Worm (Caenorhabditis elegans) whole organism, L4 larva: ENCODE data around the gene ilcr-1.

Source experiments
- D1046.2 ChIP-seq: fragments of 200-800 bp; sonication (Bioruptor generic); IDR thresholded peaks from 2 replicates; pipeline ENCODE4 v1.3.6; 2022; ENCODE audit warnings: missing genetic modification characterization, missing compliant biosample characterization
- F26F4.8 ChIP-seq: fragments of 200-800 bp; sonication (Bioruptor generic); conservative IDR thresholded peaks from 2 replicates; pipeline ENCODE4 v1.3.6; 2022; ENCODE audit warnings: missing genetic modification characterization, missing compliant biosample characterization
- F37D6.2 ChIP-seq: sonication (generic microtip); optimal IDR thresholded peaks from 2 replicates; lab custom pipeline; 2016; ENCODE audit warnings: mild to moderate bottlenecking, missing genetic modification characterization, missing compliant biosample characterization
- F49E8.2 ChIP-seq: sonication (generic microtip); optimal IDR thresholded peaks from 2 replicates; lab custom pipeline; 2016; ENCODE audit warnings: missing compliant biosample characterization, mild to moderate bottlenecking, missing genetic modification characterization, borderline replicate concordance
- Y75B8A.6 ChIP-seq: fragments of 200-800 bp; sonication (Bioruptor generic); IDR thresholded peaks from 2 replicates; pipeline ENCODE4 v1.3.6; 2022; ENCODE audit warnings: missing genetic modification reagents, missing genetic modification characterization, missing compliant biosample characterization
- ZK337.2 ChIP-seq: fragments of 200-800 bp; sonication (Bioruptor generic); IDR thresholded peaks from 2 replicates; pipeline ENCODE4 v1.3.6; 2022; ENCODE audit warnings: missing genetic modification reagents, missing genetic modification characterization, missing compliant biosample characterization
- aha-1 ChIP-seq: fragments of 150-350 bp; peaks from one replicate; lab custom pipeline; 2014; ENCODE audit warnings: missing biosample characterization, missing genetic modification characterization
- arid-1 ChIP-seq: fragments of 200-800 bp; sonication (Bioruptor generic); conservative IDR thresholded peaks from 2 replicates; pipeline ENCODE4 v1.3.6; 2022; ENCODE audit warnings: missing genetic modification reagents, missing genetic modification characterization, missing compliant biosample characterization
- ceh-20 ChIP-seq: fragments of 200-800 bp; sonication (Bioruptor generic); IDR thresholded peaks from 2 replicates; pipeline ENCODE4 v1.3.6; 2022; ENCODE audit warnings: missing genetic modification reagents, missing genetic modification characterization, missing compliant biosample characterization
- ceh-32 ChIP-seq: sonication (generic microtip); optimal IDR thresholded peaks from 2 replicates; lab custom pipeline; 2016; ENCODE audit warnings: mild to moderate bottlenecking, missing genetic modification characterization, missing compliant biosample characterization; ENCODE audit not compliant: poor library complexity
- cey-2 ChIP-seq: sonication (generic microtip); optimal IDR thresholded peaks from 3 replicates; lab custom pipeline; 2017; ENCODE audit warnings: missing genetic modification characterization, mild to moderate bottlenecking, missing compliant biosample characterization, antibody characterized with exemption, borderline replicate concordance; ENCODE audit not compliant: insufficient read depth
- daf-16 ChIP-seq, 3 experiments: sonication (generic microtip); optimal IDR thresholded peaks; 2 replicates each; lab custom pipeline; 2016 to 2017; ENCODE audit warnings: missing genetic modification characterization in 3 of 3, missing genetic modification reagents in 3 of 3, mild to moderate bottlenecking in 2 of 3, missing compliant biosample characterization in 2 of 3, missing biosample characterization in 1 of 3, moderate library complexity in 1 of 3
- duxl-1 ChIP-seq: sonication (generic microtip); optimal IDR thresholded peaks from 2 replicates; lab custom pipeline; 2016; ENCODE audit warnings: mild to moderate bottlenecking, missing genetic modification characterization, moderate library complexity, missing compliant biosample characterization; ENCODE audit not compliant: poor library complexity
- egl-43 ChIP-seq: fragments of 200-800 bp; sonication (Bioruptor generic); IDR thresholded peaks from 2 replicates; pipeline ENCODE4 v1.3.6; 2022; ENCODE audit warnings: missing genetic modification reagents, missing genetic modification characterization, missing compliant biosample characterization
- fos-1 ChIP-seq: fragments of 150-350 bp; optimal IDR thresholded peaks from 2 replicates; lab custom pipeline; 2014; ENCODE audit warnings: missing biosample characterization, missing genetic modification characterization
- hlh-11 ChIP-seq: fragments of 200-800 bp; sonication (Bioruptor generic); optimal IDR thresholded peaks from 2 replicates; lab custom pipeline; 2018; ENCODE audit warnings: mild to moderate bottlenecking, missing genetic modification characterization, missing compliant biosample characterization
- lin-1 ChIP-seq: fragments of 200-800 bp; sonication (Bioruptor generic); IDR thresholded peaks from 2 replicates; pipeline ENCODE4 v1.3.6; 2022; ENCODE audit warnings: missing genetic modification reagents, missing genetic modification characterization, missing compliant biosample characterization
- lir-3 ChIP-seq: sonication (generic microtip); optimal IDR thresholded peaks from 2 replicates; lab custom pipeline; 2016; ENCODE audit warnings: mild to moderate bottlenecking, missing genetic modification characterization, missing compliant biosample characterization
- madf-9 ChIP-seq: fragments of 200-800 bp; sonication (Bioruptor generic); conservative IDR thresholded peaks from 2 replicates; pipeline ENCODE4 v1.3.6; 2022; ENCODE audit warnings: missing genetic modification reagents, missing genetic modification characterization, missing compliant biosample characterization
- mes-2 ChIP-seq: sonication (generic microtip); optimal IDR thresholded peaks from 2 replicates; lab custom pipeline; 2016; ENCODE audit warnings: missing genotype, mild to moderate bottlenecking, missing genetic modification characterization, missing compliant biosample characterization; ENCODE audit not compliant: poor library complexity, severe bottlenecking
- mxl-2 ChIP-seq: fragments of 200-800 bp; sonication (Bioruptor generic); conservative IDR thresholded peaks from 2 replicates; pipeline ENCODE4 v1.3.6; 2022; ENCODE audit warnings: missing genetic modification reagents, missing genetic modification characterization, missing compliant biosample characterization
- nhr-237 ChIP-seq: sonication (generic microtip); optimal IDR thresholded peaks from 2 replicates; lab custom pipeline; 2017; ENCODE audit warnings: missing biosample characterization, missing genetic modification characterization
- nhr-28 ChIP-seq: fragments of 150-350 bp; optimal IDR thresholded peaks from 2 replicates; lab custom pipeline; 2014; ENCODE audit warnings: missing biosample characterization, missing genetic modification characterization
- saeg-2 ChIP-seq: fragments of 200-800 bp; sonication (Bioruptor generic); IDR thresholded peaks from 2 replicates; pipeline ENCODE4 v1.3.6; 2022; ENCODE audit warnings: missing genetic modification reagents, missing genetic modification characterization, missing compliant biosample characterization
- sdz-12 ChIP-seq: fragments of 200-800 bp; sonication (Bioruptor generic); optimal IDR thresholded peaks from 2 replicates; lab custom pipeline; 2018; ENCODE audit warnings: mild to moderate bottlenecking, missing genetic modification characterization, missing compliant biosample characterization
- snpc-1.2 ChIP-seq: fragments of 200-800 bp; sonication (Bioruptor generic); IDR thresholded peaks from 2 replicates; pipeline ENCODE4 v1.3.6; 2022; ENCODE audit warnings: missing genetic modification reagents, missing genetic modification characterization, missing compliant biosample characterization
- tra-1 ChIP-seq: fragments of 200-800 bp; sonication (Bioruptor generic); IDR thresholded peaks from 2 replicates; pipeline ENCODE4 v1.3.6; 2022; ENCODE audit warnings: missing genetic modification reagents, missing genetic modification characterization, missing compliant biosample characterization
- unc-39 ChIP-seq: sonication (generic microtip); optimal IDR thresholded peaks from 2 replicates; lab custom pipeline; 2017; ENCODE audit warnings: missing biosample characterization, missing genetic modification characterization
- unc-62 ChIP-seq, 3 experiments: fragments of 150-350 bp in 1 of 3; sonication (generic microtip); optimal IDR thresholded peaks in 2 of 3; peaks in 1 of 3; 1 replicate in 1 of 3; 2 replicates in 2 of 3; lab custom pipeline; 2014 to 2017; ENCODE audit warnings: missing biosample characterization in 3 of 3, missing genetic modification characterization in 3 of 3, missing genetic modification reagents in 3 of 3, missing genotype in 1 of 3
- vab-7 ChIP-seq: fragments of 200-800 bp; sonication (Bioruptor generic); IDR thresholded peaks from 2 replicates; pipeline ENCODE4 v1.3.6; 2022; ENCODE audit warnings: missing genetic modification reagents, missing genetic modification characterization, missing compliant biosample characterization
- zag-1 ChIP-seq: fragments of 150-350 bp; optimal IDR thresholded peaks from 2 replicates; lab custom pipeline; 2014; ENCODE audit warnings: missing biosample characterization, missing genetic modification characterization
- zfp-3 ChIP-seq: fragments of 200-800 bp; sonication (Bioruptor generic); conservative IDR thresholded peaks from 2 replicates; pipeline ENCODE4 v1.3.6; 2022; ENCODE audit warnings: missing genetic modification reagents, missing genetic modification characterization, missing compliant biosample characterization

The ilcr-1 gene

ce11 chrIV:14297058-14297457 lies 20.8 kb downstream of the ilcr-1 start:
- TF ChIP-seq ZK337.2 (GFP tag; lab: Robert Waterston, UW): no peak
- TF ChIP-seq vab-7 (GFP tag; lab: Robert Waterston, UW): no peak
- no peak for TF ChIP-seq arid-1 (GFP tag; lab: Robert Waterston, UW)
- TF ChIP-seq tra-1 (GFP tag; lab: Robert Waterston, UW): no peak
- TF ChIP-seq daf-16 (GFP tag; optimal IDR thresholded peaks at IDR 0.05; lab: Kevin White, UChicago): no peak
- TF ChIP-seq daf-16 (tag; optimal IDR thresholded peaks at IDR 0.05; lab: Kevin White, UChicago): no peak
- TF ChIP-seq F37D6.2 (tag; lab: Kevin White, UChicago): no peak
- no peak for TF ChIP-seq lin-1 (GFP tag; lab: Robert Waterston, UW)
- no peak for TF ChIP-seq sdz-12 (GFP tag; lab: Kevin White, UChicago)
- no peak for TF ChIP-seq saeg-2 (GFP tag; lab: Robert Waterston, UW)
- TF ChIP-seq D1046.2 (GFP tag; lab: Robert Waterston, UW): no peak
- no peak for TF ChIP-seq mxl-2 (GFP tag; lab: Robert Waterston, UW)

DNA sequence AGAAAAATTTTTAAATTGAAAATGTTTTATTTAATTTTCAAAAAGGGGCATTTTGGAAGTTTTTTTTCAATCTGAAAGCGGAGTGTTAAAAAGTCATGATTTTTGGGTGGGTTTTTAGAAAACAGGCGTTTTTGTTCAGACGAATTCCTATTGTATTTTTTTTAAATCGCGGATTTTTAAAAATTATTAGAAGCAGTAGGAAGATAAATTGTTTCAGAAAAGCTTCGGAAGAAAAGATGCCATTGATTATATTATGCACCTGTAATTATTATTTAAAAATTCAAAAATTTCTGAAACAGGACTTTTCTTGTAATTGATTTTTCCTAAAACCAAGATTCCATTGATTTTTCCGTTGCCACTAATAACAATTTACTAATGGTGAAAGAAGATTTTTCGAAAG lies 29.6 kb downstream of the ilcr-1 start:
- TF ChIP-seq egl-43 (GFP tag; lab: Robert Waterston, UW) (no peak), aha-1 (tag; lab: Kevin White, UChicago) (peak; percentile 93), zag-1 (tag; lab: Kevin White, UChicago) (no peak)

- peak; percentile 84 for TF ChIP-seq snpc-1.2 (GFP tag; lab: Robert Waterston, UW)
- TF ChIP-seq, all 104 proteins: peak for 1; not testable (repeated sequence) for 103
Observed at ce11 chrIV:14307381-14307999, 31.2 kb downstream of the ilcr-1 start.

- peak; percentile 59 for TF ChIP-seq snpc-1.2 (GFP tag; lab: Robert Waterston, UW)
- no peak for TF ChIP-seq madf-9 (GFP tag; lab: Robert Waterston, UW)
- no peak for TF ChIP-seq duxl-1 (tag; lab: Kevin White, UChicago)
- no peak for TF ChIP-seq ceh-32 (tag; lab: Kevin White, UChicago)
Observed at ce11 chrIV:14318054-14318453, 41.8 kb downstream of the ilcr-1 start.

DNA sequence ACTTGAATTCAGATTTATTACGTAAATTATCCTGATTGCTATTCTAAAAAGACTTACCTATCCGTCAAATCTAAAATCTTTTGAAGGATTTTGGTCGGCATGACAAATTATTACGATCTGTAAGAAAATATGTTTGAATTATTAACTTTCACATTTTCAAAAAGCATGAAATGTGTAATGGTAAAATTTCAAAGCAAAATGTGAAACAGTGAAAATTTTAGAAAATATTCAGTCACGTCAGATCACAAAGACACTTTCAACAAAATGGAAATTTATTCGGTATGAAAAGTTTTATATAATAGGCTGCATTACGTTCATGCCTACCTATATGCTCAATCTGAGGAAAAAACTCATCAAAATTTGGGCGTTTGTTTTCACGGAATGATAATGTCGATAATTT lies 45.4 kb downstream of the ilcr-1 start, which contains the start of gene fbxa-126:
TSS of gene fbxa-126 (minus strand) at position 101 of the 400 bp plus-strand sequence.
- TF ChIP-seq hlh-11 (tag; lab: Kevin White, UChicago) (no peak), fos-1 (tag; lab: Kevin White, UChicago) (no peak), ceh-32 (tag; lab: Kevin White, UChicago) (no peak), egl-43 (GFP tag; lab: Robert Waterston, UW) (no peak), vab-7 (GFP tag; lab: Robert Waterston, UW) (no peak), nhr-28 (tag; lab: Kevin White, UChicago) (no peak), F49E8.2 (no peak), ceh-20 (no peak)

ce11 chrIV:14326283-14326682 lies 50.0 kb downstream of the ilcr-1 start, which contains the start of gene fbxa-83:
TSS of gene fbxa-83 (minus strand) at chrIV:14326383.
- TF ChIP-seq F26F4.8 (GFP tag; lab: Robert Waterston, UW) (no peak), cey-2 (tag; lab: Kevin White, UChicago) (no peak), mes-2 (tag; lab: Kevin White, UChicago) (no peak), nhr-237 (no peak), lir-3 (no peak), Y75B8A.6 (GFP tag; lab: Robert Waterston, UW) (no peak), madf-9 (GFP tag; lab: Robert Waterston, UW) (no peak), unc-39 (no peak), sdz-12 (GFP tag; lab: Kevin White, UChicago) (no peak), zfp-3 (GFP tag; lab: Robert Waterston, UW) (no peak), unc-62 (GFP tag; optimal IDR thresholded peaks at IDR 0.05 in 1 of 2; lab: Kevin White, UChicago) (no peak), unc-62 (tag; optimal IDR thresholded peaks at IDR 0.05; lab: Kevin White, UChicago) (no peak)
- TF ChIP-seq, all 104 proteins: peak for 0
